Fruit fly (Drosophila melanogaster) whole organism, embryonic: ENCODE measurements around the gene Hr96.

Experiments
- Bdp1 ChIP-seq: fragments of 200-800 bp; sonication (Bioruptor generic); optimal IDR thresholded peaks from 3 replicates; lab custom pipeline; 2016; ENCODE audit warnings: missing biosample characterization, missing genetic modification characterization
- CG10209 ChIP-seq: fragments of 200-800 bp; sonication (Bioruptor generic); optimal IDR thresholded peaks from 3 replicates; lab custom pipeline; 2017; ENCODE audit warnings: missing biosample characterization, mild to moderate bottlenecking, missing genetic modification characterization, missing genetic modification reagents
- CG10654 ChIP-seq: fragments of 200-800 bp; sonication (Bioruptor generic); optimal IDR thresholded peaks from 2 replicates; lab custom pipeline; 2016; ENCODE audit warnings: missing biosample characterization, missing genetic modification characterization
- CG11093 ChIP-seq: fragments of 200-800 bp; sonication (Bioruptor generic); IDR thresholded peaks from 3 replicates; pipeline ENCODE4 v1.3.6; 2022; ENCODE audit warnings: missing biosample characterization, missing genetic modification characterization
- CG12299 ChIP-seq: fragments of 200-800 bp; sonication (Bioruptor generic); optimal IDR thresholded peaks from 2 replicates; lab custom pipeline; 2018; ENCODE audit warnings: missing biosample characterization, mild to moderate bottlenecking, missing genetic modification characterization
- CG14667 ChIP-seq: fragments of 200-800 bp; sonication (Bioruptor generic); IDR thresholded peaks from 2 replicates; pipeline ENCODE4 v1.3.6; 2022; ENCODE audit warnings: missing biosample characterization, missing genetic modification characterization
- CG2199 ChIP-seq: fragments of 200-800 bp; sonication (Bioruptor generic); IDR thresholded peaks from 3 replicates; pipeline ENCODE4 v1.3.6; 2022; ENCODE audit warnings: missing biosample characterization, missing genetic modification characterization
- CG32532 ChIP-seq: fragments of 200-800 bp; sonication (Bioruptor generic); IDR thresholded peaks from 2 replicates; pipeline ENCODE4 v1.3.6; 2022; ENCODE audit warnings: missing biosample characterization, missing genetic modification characterization
- CG7786 ChIP-seq: fragments of 200-800 bp; sonication (Bioruptor generic); optimal IDR thresholded peaks from 2 replicates; lab custom pipeline; 2016; ENCODE audit warnings: missing biosample characterization, missing genetic modification characterization
- CG8281 ChIP-seq: fragments of 200-800 bp; sonication (Bioruptor generic); optimal IDR thresholded peaks from 2 replicates; lab custom pipeline; 2018; ENCODE audit warnings: missing biosample characterization, mild to moderate bottlenecking, missing genetic modification characterization, moderate library complexity
- CG8765 ChIP-seq: fragments of 200-800 bp; sonication (Bioruptor generic); IDR thresholded peaks from 2 replicates; pipeline ENCODE4 v1.3.6; 2022; ENCODE audit warnings: missing biosample characterization, missing genetic modification characterization
- Drgx ChIP-seq: fragments of 200-800 bp; sonication (Bioruptor generic); IDR thresholded peaks from 2 replicates; pipeline ENCODE4 v1.3.6; 2022; ENCODE audit warnings: missing biosample characterization, missing genetic modification characterization
- ERR ChIP-seq: fragments of 200-800 bp; sonication (Bioruptor generic); optimal IDR thresholded peaks from 2 replicates; lab custom pipeline; 2016; ENCODE audit warnings: missing biosample characterization, missing genetic modification characterization
- Ets65A ChIP-seq: fragments of 200-800 bp; sonication (Bioruptor generic); peaks from one replicate; lab custom pipeline; 2016; ENCODE audit warnings: missing biosample characterization, missing genetic modification characterization
- Gug ChIP-seq: fragments of 200-800 bp; sonication (Bioruptor generic); IDR thresholded peaks from 4 replicates; pipeline ENCODE4 v1.3.6; 2022; ENCODE audit warnings: missing biosample characterization, missing genetic modification characterization
- Hey ChIP-seq: fragments of 200-800 bp; sonication (Bioruptor generic); optimal IDR thresholded peaks from 3 replicates; lab custom pipeline; 2018; ENCODE audit warnings: missing biosample characterization, mild to moderate bottlenecking, missing genetic modification characterization
- Kr ChIP-seq: fragments of 200-800 bp; sonication (Bioruptor generic); optimal IDR thresholded peaks from 2 replicates; lab custom pipeline; 2017; ENCODE audit warnings: missing biosample characterization, mild to moderate bottlenecking, missing genetic modification characterization
- MESR4 ChIP-seq: fragments of 200-800 bp; sonication (Bioruptor generic); optimal IDR thresholded peaks from 2 replicates; lab custom pipeline; 2018; ENCODE audit warnings: missing biosample characterization, mild to moderate bottlenecking, missing genetic modification characterization, moderate library complexity
- Scr ChIP-seq: fragments of 200-800 bp; sonication (Bioruptor generic); IDR thresholded peaks from 2 replicates; pipeline ENCODE4 v1.3.6; 2022; ENCODE audit warnings: missing biosample characterization, missing genetic modification characterization; ENCODE audit not compliant: partially characterized antibody
- Stat92E ChIP-seq, 3 experiments: fragments of >200 bp in 2 of 3; fragments of 200-800 bp in 1 of 3; sonication (Bioruptor generic) in 1 of 3; optimal IDR thresholded peaks; 2 replicates each; lab custom pipeline; 2017 to 2019; ENCODE audit warnings: missing biosample characterization in 3 of 3, missing genetic modification characterization in 3 of 3, mild to moderate bottlenecking in 1 of 3, moderate library complexity in 1 of 3
- Trl ChIP-seq, 3 experiments: fragments of >200 bp in 2 of 3; fragments of 200-800 bp in 1 of 3; sonication (Bioruptor generic) in 1 of 3; optimal IDR thresholded peaks; 2 replicates in 1 of 3; 3 replicates in 2 of 3; lab custom pipeline; 2016 to 2017; ENCODE audit warnings: missing biosample characterization in 1 of 3, missing genetic modification characterization in 1 of 3
- Xbp1 ChIP-seq: fragments of 200-800 bp; sonication (Bioruptor generic); optimal IDR thresholded peaks from 3 replicates; lab custom pipeline; 2016; ENCODE audit warnings: missing biosample characterization, mild to moderate bottlenecking, missing genetic modification characterization
- ara ChIP-seq: fragments of 200-800 bp; sonication (Bioruptor generic); IDR thresholded peaks from 2 replicates; pipeline ENCODE4 v1.3.6; 2022; ENCODE audit warnings: missing biosample characterization, missing genetic modification characterization
- az2 ChIP-seq: fragments of 200-800 bp; sonication (Bioruptor generic); optimal IDR thresholded peaks from 3 replicates; lab custom pipeline; 2016; ENCODE audit warnings: missing biosample characterization, missing genetic modification characterization
- br ChIP-seq: fragments of >200 bp; optimal IDR thresholded peaks from 2 replicates; lab custom pipeline; 2017
- bsh ChIP-seq, 2 experiments: fragments of 200-800 bp; sonication (Bioruptor generic); optimal IDR thresholded peaks; 2 replicates each; lab custom pipeline; 2017 to 2018; ENCODE audit warnings: mild to moderate bottlenecking in 2 of 2, missing biosample characterization in 2 of 2, missing genetic modification characterization in 2 of 2, moderate library complexity in 1 of 2
- crol ChIP-seq: fragments of 200-800 bp; sonication (Bioruptor generic); IDR thresholded peaks from 2 replicates; pipeline ENCODE4 v1.3.6; 2022; ENCODE audit warnings: missing biosample characterization, missing genetic modification characterization
- gcm ChIP-seq: fragments of 200-800 bp; sonication (Bioruptor generic); optimal IDR thresholded peaks from 2 replicates; lab custom pipeline; 2019; ENCODE audit warnings: missing biosample characterization, mild to moderate bottlenecking, missing genetic modification characterization, moderate library complexity
- gsb-n ChIP-seq: fragments of 200-800 bp; sonication (Bioruptor generic); optimal IDR thresholded peaks from 3 replicates; lab custom pipeline; 2018; ENCODE audit warnings: missing biosample characterization, mild to moderate bottlenecking, missing genetic modification characterization
- kni ChIP-seq: fragments of 200-800 bp; sonication (Bioruptor generic); optimal IDR thresholded peaks from 3 replicates; lab custom pipeline; 2017; ENCODE audit warnings: mild to moderate bottlenecking, missing biosample characterization, missing genetic modification reagents, missing genetic modification characterization
- scrt ChIP-seq: fragments of 200-800 bp; sonication (Bioruptor generic); optimal IDR thresholded peaks from 2 replicates; lab custom pipeline; 2018; ENCODE audit warnings: missing biosample characterization, mild to moderate bottlenecking, missing genetic modification characterization, moderate library complexity
- sd ChIP-seq: fragments of 200-800 bp; sonication (Bioruptor generic); optimal IDR thresholded peaks from 3 replicates; lab custom pipeline; 2018; ENCODE audit warnings: missing biosample characterization, mild to moderate bottlenecking, missing genetic modification characterization, moderate library complexity
- slbo ChIP-seq: fragments of 200-800 bp; sonication (Bioruptor generic); IDR thresholded peaks from 2 replicates; pipeline ENCODE4 v1.3.6; 2022; ENCODE audit warnings: missing biosample characterization, missing genetic modification characterization
- sna ChIP-seq: fragments of 200-800 bp; sonication (Bioruptor generic); IDR thresholded peaks from 2 replicates; pipeline ENCODE4 v1.3.6; 2022; ENCODE audit warnings: missing biosample characterization, missing genetic modification characterization; ENCODE audit not compliant: partially characterized antibody
- trem ChIP-seq: fragments of 200-800 bp; optimal IDR thresholded peaks from 3 replicates; lab custom pipeline; 2019; ENCODE audit warnings: missing biosample characterization, mild to moderate bottlenecking, missing genetic modification characterization, moderate library complexity
- ttk ChIP-seq: fragments of 200-800 bp; sonication (Bioruptor generic); IDR thresholded peaks from 2 replicates; pipeline ENCODE4 v2.1.2; 2022; ENCODE audit warnings: missing biosample characterization, missing genetic modification characterization
- twi ChIP-seq: fragments of 200-800 bp; optimal IDR thresholded peaks from 2 replicates; lab custom pipeline; 2019; ENCODE audit warnings: missing biosample characterization, mild to moderate bottlenecking, missing genetic modification characterization, moderate library complexity
- wor ChIP-seq: fragments of 200-800 bp; sonication (Bioruptor generic); IDR thresholded peaks from 2 replicates; pipeline ENCODE4 v1.3.6; 2022; ENCODE audit warnings: missing biosample characterization, missing genetic modification characterization
- zf30C ChIP-seq: fragments of 200-800 bp; sonication (Bioruptor generic); optimal IDR thresholded peaks from 3 replicates; lab custom pipeline; 2018; ENCODE audit warnings: missing biosample characterization, mild to moderate bottlenecking, missing genetic modification characterization

Hr96 gene

DNA sequence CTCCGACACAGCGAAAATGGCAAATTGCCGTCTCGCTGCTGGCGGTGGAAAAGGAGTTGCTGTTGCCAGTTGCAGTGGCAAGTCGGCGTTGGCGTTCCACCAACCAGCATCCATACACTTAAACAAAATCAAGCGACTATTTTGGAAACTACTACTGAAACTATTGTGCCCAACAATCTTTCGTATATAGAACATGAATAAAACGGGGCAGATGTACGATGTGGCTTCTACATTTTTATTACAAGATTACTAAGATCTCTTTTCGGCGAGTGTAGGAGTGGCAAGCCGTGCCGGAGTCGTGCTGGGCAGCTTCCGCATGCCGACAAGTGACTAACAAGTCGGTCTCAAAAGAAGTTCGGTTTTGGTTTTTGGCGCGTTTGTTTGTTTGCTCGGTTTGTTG lies 28.5 kb upstream of the Hr96 start:
- TF ChIP-seq zf30C (GFP tag; lab: Kevin White, UChicago) = no peak
- no peak for TF ChIP-seq Trl (optimal IDR thresholded peaks at IDR 0.05; lab: Kevin White, UChicago)
- no peak for TF ChIP-seq Trl (GFP tag; optimal IDR thresholded peaks at IDR 0.05; lab: Kevin White, UChicago)
- TF ChIP-seq bsh (GFP tag; optimal IDR thresholded peaks at IDR 0.05; lab: Kevin White, UChicago) = peak; percentile 4 to 17
- TF ChIP-seq Drgx (GFP tag; lab: Robert Waterston, UW) = peak; percentile 93
- no peak for TF ChIP-seq CG11093 (GFP tag; lab: Robert Waterston, UW)
- no peak for TF ChIP-seq gsb-n (tag; lab: Kevin White, UChicago)
- TF ChIP-seq Ets65A = no peak
- no peak for TF ChIP-seq trem (tag; lab: Kevin White, UChicago)
- TF ChIP-seq CG8281 (tag; lab: Kevin White, UChicago) = no peak
- TF ChIP-seq Hey (tag; lab: Kevin White, UChicago) = no peak
- TF ChIP-seq Xbp1 (GFP tag; lab: Kevin White, UChicago) = no peak
- TF ChIP-seq Kr (GFP tag; lab: Kevin White, UChicago) = no peak

DNA sequence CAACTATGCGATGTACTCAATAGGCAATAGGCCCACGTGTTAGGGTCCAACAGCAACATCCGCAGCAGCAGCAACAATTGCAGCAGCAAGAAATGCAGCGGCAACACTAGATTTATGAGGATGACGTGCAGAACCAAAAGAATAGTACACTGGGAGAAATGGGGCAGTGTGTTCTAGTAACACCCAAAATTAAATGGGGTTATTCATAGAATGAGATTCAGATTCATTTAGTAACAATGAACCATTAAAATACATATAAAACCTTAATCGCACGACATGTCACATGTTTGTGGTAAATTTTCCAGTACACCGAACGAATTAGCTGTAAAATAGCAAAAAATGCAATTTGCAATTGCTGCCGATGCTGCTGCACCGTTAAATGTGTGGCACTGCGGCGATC lies 27.7 kb upstream of the Hr96 start:
- no peak for TF ChIP-seq sna
- no peak for TF ChIP-seq MESR4 (GFP tag; lab: Kevin White, UChicago)
- TF ChIP-seq crol (GFP tag; lab: Robert Waterston, UW) = no peak
- TF ChIP-seq ara = no peak
- TF ChIP-seq, all 482 proteins: peak for 0

DNA sequence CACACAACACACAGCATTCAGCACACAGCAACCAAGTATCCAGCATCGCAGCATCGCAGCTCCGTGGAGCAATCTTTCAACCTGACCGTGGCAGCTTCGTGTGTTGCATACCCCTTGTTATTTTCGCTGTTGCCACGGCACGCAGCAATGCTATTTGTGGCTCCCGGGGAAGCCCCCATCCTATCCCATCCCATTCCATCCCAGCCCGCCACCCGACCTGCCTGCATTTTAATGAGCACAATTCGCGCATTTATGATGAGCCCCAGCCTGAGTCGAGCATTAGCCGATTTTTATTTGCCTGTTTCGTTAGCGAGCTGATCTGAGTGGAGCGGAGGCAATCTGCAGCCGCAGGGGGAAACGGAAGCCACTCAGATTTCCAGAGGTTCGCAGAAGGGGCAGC lies 25.5 kb upstream of the Hr96 start:
- TF ChIP-seq Ets65A (peak; percentile 76), Scr (GFP tag; lab: Robert Waterston, UW) (no peak)

DNA sequence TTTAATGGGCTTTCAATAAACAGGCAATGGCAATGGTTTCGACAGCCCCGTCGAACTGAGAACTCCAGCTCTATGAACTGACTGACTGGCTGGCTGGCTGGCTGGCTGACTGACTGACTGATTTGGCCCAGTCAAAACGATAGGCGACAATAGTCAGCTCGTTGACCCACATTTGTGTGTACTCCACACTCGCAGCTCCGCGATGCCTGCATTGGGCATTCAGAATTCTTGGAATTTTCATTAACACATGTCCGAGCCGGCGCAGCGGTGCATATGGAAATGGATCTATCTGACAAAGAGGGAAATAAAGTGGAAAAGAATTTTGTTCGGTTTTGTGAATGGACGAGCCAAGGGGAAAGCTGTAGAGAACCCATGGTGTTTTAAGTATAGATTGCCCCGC lies 22.8 kb upstream of the Hr96 start:
- TF ChIP-seq CG32532 (GFP tag; lab: Robert Waterston, UW) = no peak
- no peak for TF ChIP-seq ara
- TF ChIP-seq Stat92E (GFP tag; optimal IDR thresholded peaks at IDR 0.05; lab: Kevin White, UChicago) = peak in 1 of 3 experiments; percentile 98
- no peak for TF ChIP-seq br (lab: Kevin White, UChicago)
- no peak for TF ChIP-seq gcm (GFP tag; lab: Kevin White, UChicago)
- TF ChIP-seq CG7786 (GFP tag; lab: Kevin White, UChicago) = no peak
- TF ChIP-seq CG10209 (GFP tag; lab: Kevin White, UChicago) = peak; percentile 43
- TF ChIP-seq twi (tag; lab: Kevin White, UChicago) = peak; percentile 0
- no peak for TF ChIP-seq CG8765 (GFP tag; lab: Robert Waterston, UW)
- peak; percentile 45 for TF ChIP-seq sd (tag; lab: Kevin White, UChicago)
- no peak for TF ChIP-seq wor (GFP tag; lab: Robert Waterston, UW)
- no peak for TF ChIP-seq CG10654 (GFP tag; lab: Kevin White, UChicago)
- TF ChIP-seq CG2199 = no peak
- TF ChIP-seq slbo (GFP tag; lab: Robert Waterston, UW) = peak; percentile 25; the same call in 1 of the 2 replicates
- TF ChIP-seq CG12299 (tag; lab: Kevin White, UChicago) = no peak
- TF ChIP-seq ttk = no peak
- no peak for TF ChIP-seq az2 (GFP tag; lab: Kevin White, UChicago)
- no peak for TF ChIP-seq Gug (GFP tag; lab: Robert Waterston, UW)
- TF ChIP-seq CG14667 (GFP tag; lab: Robert Waterston, UW) = no peak
- TF ChIP-seq ERR (GFP tag; lab: Kevin White, UChicago) = no peak
- no peak for TF ChIP-seq Bdp1
- TF ChIP-seq scrt (GFP tag; lab: Kevin White, UChicago) = no peak
- TF ChIP-seq kni (GFP tag; lab: Kevin White, UChicago) = peak; percentile 73
